Worm (Caenorhabditis elegans): ENCODE results near the gene Y41E3.13.

The Y41E3.13 gene

ce11 chrIV:15037492-15037891 lies 20.6 kb upstream of the Y41E3.13 start:
- TF ChIP-seq efl-1 (optimal IDR thresholded peaks at IDR 0.05), result no peak
- peak in 1 of 2 experiments; percentile 81 for TF ChIP-seq efl-1 (GFP tag; optimal IDR thresholded peaks at IDR 0.05 in 1 of 2)
- TF ChIP-seq lin-35 (GFP tag; optimal IDR thresholded peaks at IDR 0.05), result no peak

DNA sequence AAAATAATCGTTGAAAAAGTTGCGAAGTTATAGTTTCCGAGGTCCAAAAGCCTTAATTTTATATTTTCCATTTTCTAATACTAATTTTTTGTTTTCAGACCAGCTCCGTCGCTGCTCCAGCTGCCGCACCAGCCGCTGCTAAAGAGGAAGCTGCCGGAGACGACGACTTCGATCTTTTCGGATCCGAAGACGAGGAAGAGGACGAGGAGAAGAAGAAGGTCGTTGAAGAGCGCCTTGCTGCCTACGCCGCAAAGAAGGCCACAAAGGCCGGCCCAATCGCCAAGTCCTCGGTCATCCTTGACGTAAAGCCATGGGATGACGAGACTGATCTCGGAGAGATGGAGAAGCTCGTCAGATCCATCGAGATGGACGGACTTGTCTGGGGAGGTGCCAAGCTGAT lies 19.3 kb upstream of the Y41E3.13 start:
- TF ChIP-seq pqm-1 (tag; optimal IDR thresholded peaks at IDR 0.05), result no peak
- TF ChIP-seq unc-98 (GFP tag; IDR thresholded peaks at IDR 0.05), result no peak
- no peak for TF ChIP-seq efl-1 (optimal IDR thresholded peaks at IDR 0.05)
- TF ChIP-seq efl-1 (GFP tag; optimal IDR thresholded peaks at IDR 0.05 in 1 of 2), result peak in 1 of 2 experiments; percentile 53

DNA sequence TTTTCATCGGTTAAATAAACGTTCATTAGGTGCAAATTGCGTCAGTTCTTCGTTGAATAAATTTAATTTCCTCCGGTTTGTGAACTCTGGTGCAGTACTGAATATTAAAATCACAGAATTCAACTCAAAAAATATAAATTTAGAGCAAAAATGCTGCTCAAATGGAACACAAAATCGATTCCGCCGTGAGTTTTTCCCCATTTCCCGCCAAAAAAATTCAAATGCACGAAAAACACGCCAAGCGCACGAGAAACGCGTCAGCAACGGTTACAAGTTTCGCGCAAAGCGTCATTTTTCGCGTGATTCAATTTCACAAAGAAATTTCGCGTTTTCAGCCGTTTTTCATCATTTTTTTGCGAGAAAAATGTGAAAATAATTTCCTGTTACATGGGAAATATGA lies 18.6 kb upstream of the Y41E3.13 start, which contains the start of gene hrpu-1:
TSS of gene hrpu-1 (plus strand) at position 140 of the 400 bp plus-strand sequence.
- TF ChIP-seq ceh-63 (GFP tag; optimal IDR thresholded peaks at IDR 0.05) (no peak), fkh-8 (tag; optimal IDR thresholded peaks at IDR 0.05) (peak; percentile 82), ceh-8 (GFP tag; optimal IDR thresholded peaks at IDR 0.05) (peak; percentile 62), snpc-4 (tag; optimal IDR thresholded peaks at IDR 0.05) (peak; percentile 73), fkh-4 (tag; optimal IDR thresholded peaks at IDR 0.05; ENCODE audit: borderline replicate concordance) (no peak), hpl-2 (GFP tag; optimal IDR thresholded peaks at IDR 0.05) (peak; percentile 57), nhr-28 (tag; optimal IDR thresholded peaks at IDR 0.05) (no peak), ets-5 (GFP tag; IDR thresholded peaks at IDR 0.05) (no peak), tlp-1 (tag; optimal IDR thresholded peaks at IDR 0.05) (no peak), lin-14 (GFP tag; optimal IDR thresholded peaks at IDR 0.05) (peak; percentile 85), pqm-1 (tag; optimal IDR thresholded peaks at IDR 0.05) (no peak), grh-1 (GFP tag; IDR thresholded peaks at IDR 0.05) (peak; percentile 60; the same call in 1 of the 2 replicates), dpl-1 (GFP tag; optimal IDR thresholded peaks at IDR 0.05) (peak; percentile 95 to 97 (median 95)), ceh-88 (GFP tag; IDR thresholded peaks at IDR 0.05) (peak; percentile 55; the same call in 1 of the 2 replicates), skn-1 (tag; optimal IDR thresholded peaks at IDR 0.05) (peak; percentile 82), ztf-4 (tag; optimal IDR thresholded peaks at IDR 0.05) (peak; percentile 56), sup-37 (GFP tag; optimal IDR thresholded peaks at IDR 0.05) (no peak), nhr-76 (tag; optimal IDR thresholded peaks at IDR 0.05) (no peak), ama-1 (optimal IDR thresholded peaks at IDR 0.05) (no peak), lin-15B (tag; optimal IDR thresholded peaks at IDR 0.05) (peak; percentile 85), lin-39 (tag; optimal IDR thresholded peaks at IDR 0.05) (peak; percentile 74), nhr-19 (GFP tag; conservative IDR thresholded peaks at IDR 0.05) (peak; percentile 80), lin-35 (GFP tag; optimal IDR thresholded peaks at IDR 0.05) (peak; percentile 95 to 96), mef-2 (tag; optimal IDR thresholded peaks at IDR 0.05) (no peak), xbp-1 (tag; optimal IDR thresholded peaks at IDR 0.05) (peak; percentile 83), fos-1 (tag; optimal IDR thresholded peaks at IDR 0.05) (peak; percentile 75), efl-3 (GFP tag; optimal IDR thresholded peaks at IDR 0.05) (no peak), nhr-71 (tag; optimal IDR thresholded peaks at IDR 0.05) (peak; percentile 87), ztf-11 (tag; optimal IDR thresholded peaks at IDR 0.05) (peak in 1 of 2 experiments; percentile 63), blmp-1 (tag; optimal IDR thresholded peaks at IDR 0.05) (no peak), sptf-1 (tag; optimal IDR thresholded peaks at IDR 0.05) (no peak), egl-13 (tag; optimal IDR thresholded peaks at IDR 0.05) (peak; percentile 45), irx-1 (tag; optimal IDR thresholded peaks at IDR 0.05) (peak; percentile 70), pax-3 (tag; optimal IDR thresholded peaks at IDR 0.05) (peak; percentile 45), mab-9 (GFP tag; IDR thresholded peaks at IDR 0.05) (peak; percentile 66), elt-2 (tag; optimal IDR thresholded peaks at IDR 0.05) (no peak), zip-4 (GFP tag; optimal IDR thresholded peaks at IDR 0.05) (peak; percentile 62), rnt-1 (tag; optimal IDR thresholded peaks at IDR 0.05) (peak; percentile 87), unc-86 (tag; optimal IDR thresholded peaks at IDR 0.05) (peak; percentile 74), aha-1 (tag; optimal IDR thresholded peaks at IDR 0.05) (peak; percentile 15), hlh-17 (GFP tag; optimal IDR thresholded peaks at IDR 0.05; ENCODE audit: borderline replicate concordance) (no peak), mep-1 (tag; optimal IDR thresholded peaks at IDR 0.05) (peak; percentile 94), unc-130 (tag; optimal IDR thresholded peaks at IDR 0.05) (peak; percentile 60), C16A3.4 (tag; optimal IDR thresholded peaks at IDR 0.05) (peak; percentile 72), ceh-82 (tag; optimal IDR thresholded peaks at IDR 0.05) (peak; percentile 73 to 91 (median 82)), snu-23 (GFP tag; optimal IDR thresholded peaks at IDR 0.05) (peak; percentile 87)
